Worm (Caenorhabditis elegans): ENCODE measurements around the gene ZK228.13.

- TF ChIP-seq ztf-11 (tag; optimal IDR thresholded peaks at IDR 0.05) = no peak
- TF ChIP-seq fos-1 (tag; optimal IDR thresholded peaks at IDR 0.05) = no peak
- no peak for TF ChIP-seq ama-1 (optimal IDR thresholded peaks at IDR 0.05)
- TF ChIP-seq saeg-2 (GFP tag; IDR thresholded peaks at IDR 0.05) = no peak
- TF ChIP-seq mes-2 (tag; optimal IDR thresholded peaks at IDR 0.05; ENCODE audit: poor library complexity, severe bottlenecking) = no peak
- TF ChIP-seq nhr-76 (tag; optimal IDR thresholded peaks at IDR 0.05) = no peak
- TF ChIP-seq lsy-2 (tag; optimal IDR thresholded peaks at IDR 0.05) = no peak
- no peak for TF ChIP-seq lin-13 (GFP tag; optimal IDR thresholded peaks at IDR 0.05)
- TF ChIP-seq hlh-11 (tag; optimal IDR thresholded peaks at IDR 0.05) = no peak
- no peak for TF ChIP-seq unc-62 (GFP tag; optimal IDR thresholded peaks at IDR 0.05 in 1 of 2)
- TF ChIP-seq unc-62 (tag; optimal IDR thresholded peaks at IDR 0.05) = no peak
- no peak for TF ChIP-seq unc-39 (tag; optimal IDR thresholded peaks at IDR 0.05)
- no peak for TF ChIP-seq mep-1 (tag; optimal IDR thresholded peaks at IDR 0.05)
- TF ChIP-seq ZK546.5 (tag; optimal IDR thresholded peaks at IDR 0.05) = no peak
- TF ChIP-seq vab-7 (GFP tag; IDR thresholded peaks at IDR 0.05) = no peak
These were observed 5.4 kb upstream of the ZK228.13 start, which contains the start of gene srh-182 for ce11 chrV:18473415-18473814.
